Fruit fly (Drosophila melanogaster): Measurements from ENCODE around the gene Surf4.

Surf4 gene

DNA sequence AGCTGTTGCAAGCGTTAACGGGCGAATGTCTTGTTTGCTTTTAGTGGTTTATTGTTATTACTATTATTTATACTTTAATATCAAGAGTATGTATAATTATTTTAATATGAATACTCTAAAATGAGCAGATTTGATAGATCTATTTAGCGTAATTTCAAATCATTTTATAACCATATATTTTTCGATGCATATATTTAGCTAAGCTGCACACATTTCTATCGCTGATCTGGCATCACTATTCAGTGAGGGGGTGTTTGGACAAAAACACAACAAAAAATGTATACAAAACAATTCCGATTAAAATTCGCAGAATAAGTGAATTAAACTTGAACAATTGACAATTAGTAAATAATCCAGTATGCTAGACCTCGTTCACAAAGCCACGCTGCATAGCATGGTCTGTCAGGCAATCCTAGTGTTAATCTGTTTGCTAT, 5.0 kb upstream of the Surf4 start, which contains the start of the genes Trs33 and Tmtc4:
Trs33 (minus strand) TSS at position 3 of the 434 bp plus-strand sequence.
Tmtc4 (plus strand) TSS at position 233 of the 434 bp plus-strand sequence.
- TF ChIP-seq CG8478 (optimal IDR thresholded peaks at IDR 0.05) (no peak), CTCF (optimal IDR thresholded peaks at IDR 0.05) (no peak)

DNA sequence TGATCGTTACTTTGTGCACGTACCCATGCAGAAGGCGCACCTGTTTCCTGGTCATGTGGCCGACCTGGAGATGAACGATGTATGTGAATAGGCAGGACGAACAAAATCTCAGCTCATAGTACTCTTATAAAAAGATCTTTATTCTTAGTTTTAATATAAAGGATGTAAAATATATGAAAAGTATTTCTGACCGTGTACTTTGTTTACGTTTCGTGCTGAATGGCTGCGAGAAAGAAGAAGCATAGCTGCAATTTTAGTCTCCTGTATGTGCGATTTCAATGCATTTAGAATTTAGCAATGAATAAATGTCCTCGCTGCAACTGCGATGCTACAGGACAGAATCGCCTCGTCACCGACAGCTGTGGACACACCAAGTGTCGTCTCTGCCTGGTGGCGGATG, 1.8 kb upstream of the Surf4 start, which contains the start of the genes CG42726 and CG42727:
CG42726 (plus strand) TSS at position 227 of the 400 bp plus-strand sequence.
CG42727 (plus strand) TSS at position 227 of the 400 bp plus-strand sequence.
- TF ChIP-seq CG8478 (optimal IDR thresholded peaks at IDR 0.05) (no peak), CTCF (optimal IDR thresholded peaks at IDR 0.05) (no peak)

DNA sequence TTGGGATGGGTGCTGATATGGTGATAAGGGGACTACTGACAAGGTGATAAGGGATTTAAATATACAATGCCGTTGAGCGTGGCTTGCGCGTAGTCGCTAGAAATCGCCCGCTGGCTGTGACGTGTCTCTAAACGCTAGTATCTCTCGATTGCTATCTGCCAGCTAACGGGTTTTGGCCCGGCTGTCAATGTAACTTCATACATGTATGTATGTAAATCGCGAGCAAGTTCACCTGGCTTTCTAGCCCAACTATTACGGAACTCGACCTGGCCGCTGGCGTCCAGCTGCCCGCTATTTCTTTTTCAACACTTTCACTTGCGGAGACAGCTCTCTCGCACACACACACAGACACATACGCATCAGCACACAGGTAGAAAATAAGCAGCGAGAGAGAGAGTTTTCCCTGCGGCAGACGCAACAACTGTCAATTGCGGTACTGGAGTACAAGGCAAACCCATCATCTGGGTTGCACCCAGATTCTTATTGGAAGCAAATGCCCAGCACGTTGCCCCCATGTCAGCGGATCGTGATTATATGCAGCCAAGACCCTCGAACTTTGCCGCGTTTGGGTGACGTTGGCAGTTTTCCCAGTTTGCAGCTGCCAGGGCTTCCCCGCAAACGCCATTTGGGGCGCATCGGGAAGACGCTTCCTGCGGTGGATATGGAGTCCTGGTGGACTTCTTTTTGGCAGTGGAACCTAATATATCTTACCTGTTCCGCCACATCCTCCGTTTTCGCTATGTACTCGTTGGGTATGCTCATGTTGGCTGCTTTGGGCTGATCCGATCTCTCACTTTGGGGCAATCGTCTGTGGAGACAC, 568 bp downstream of the Surf4 start:
- TF ChIP-seq CG8478 (optimal IDR thresholded peaks at IDR 0.05) (no peak), CTCF (optimal IDR thresholded peaks at IDR 0.05) (no peak)

DNA sequence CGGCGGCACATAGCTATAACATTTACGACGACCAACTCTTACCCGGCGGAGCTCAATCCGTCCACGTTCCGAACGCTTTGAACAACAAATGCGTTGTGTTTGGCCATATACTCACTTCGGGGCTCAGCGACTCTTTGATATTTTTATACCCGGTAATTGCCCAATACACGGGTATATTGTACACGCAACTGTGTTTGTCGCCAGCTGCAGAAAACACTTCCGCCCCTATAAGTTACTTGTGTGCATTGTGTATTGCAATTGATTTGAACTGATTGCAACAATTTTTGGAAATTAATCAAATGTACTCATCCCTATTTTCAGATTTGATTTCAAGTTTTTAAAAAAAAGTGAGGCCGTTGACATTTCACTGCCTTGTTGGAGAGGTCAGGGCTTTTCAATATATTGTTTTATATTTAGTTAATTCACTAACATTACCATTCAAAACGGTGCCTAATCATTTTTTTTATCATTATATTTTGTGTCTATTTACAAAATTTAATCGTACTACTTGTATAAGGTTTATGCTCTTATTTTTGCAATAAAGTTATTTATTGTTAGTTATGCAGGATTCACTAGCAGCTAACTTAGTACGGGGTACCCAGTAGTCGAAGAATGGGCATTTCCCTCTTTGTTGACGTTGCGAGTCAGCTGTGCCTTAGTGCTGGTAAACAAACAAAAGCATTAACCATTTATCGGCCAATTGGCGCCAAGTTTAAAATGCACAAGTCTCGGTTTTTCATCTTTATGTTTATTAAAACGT, 2.9 kb downstream of the Surf4 start, which contains the start of gene Nagk:
Nagk (minus strand) TSS at position 331 of the 760 bp plus-strand sequence.
- TF ChIP-seq CG8478 (optimal IDR thresholded peaks at IDR 0.05) (no peak), CTCF (optimal IDR thresholded peaks at IDR 0.05) (no peak)

DNA sequence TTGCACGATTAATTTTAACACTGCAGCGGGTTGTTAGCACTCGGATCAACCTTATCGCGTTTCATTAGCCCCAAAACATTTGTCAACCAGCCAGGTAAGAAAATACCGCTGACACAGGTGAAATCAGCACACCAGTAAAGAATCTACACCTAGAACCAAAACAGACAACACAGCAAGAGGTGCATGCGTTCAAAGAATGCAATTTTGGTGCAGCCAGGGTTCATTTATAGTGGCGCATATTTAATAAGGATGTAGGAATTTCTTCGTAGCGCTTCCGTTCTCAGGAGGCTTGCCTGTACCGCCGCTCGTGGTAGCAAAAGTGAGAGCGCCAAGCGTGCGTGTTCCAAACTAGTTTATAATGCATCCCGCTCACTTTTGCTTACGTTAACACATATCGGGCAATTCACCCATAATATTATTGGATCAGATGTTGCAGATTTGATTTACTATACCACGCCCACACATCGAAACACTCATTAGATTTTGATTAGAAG, 3.5 kb downstream of the Surf4 start:
- TF ChIP-seq CTCF (optimal IDR thresholded peaks at IDR 0.05) (no peak), CG8478 (optimal IDR thresholded peaks at IDR 0.05) (no peak)

DNA sequence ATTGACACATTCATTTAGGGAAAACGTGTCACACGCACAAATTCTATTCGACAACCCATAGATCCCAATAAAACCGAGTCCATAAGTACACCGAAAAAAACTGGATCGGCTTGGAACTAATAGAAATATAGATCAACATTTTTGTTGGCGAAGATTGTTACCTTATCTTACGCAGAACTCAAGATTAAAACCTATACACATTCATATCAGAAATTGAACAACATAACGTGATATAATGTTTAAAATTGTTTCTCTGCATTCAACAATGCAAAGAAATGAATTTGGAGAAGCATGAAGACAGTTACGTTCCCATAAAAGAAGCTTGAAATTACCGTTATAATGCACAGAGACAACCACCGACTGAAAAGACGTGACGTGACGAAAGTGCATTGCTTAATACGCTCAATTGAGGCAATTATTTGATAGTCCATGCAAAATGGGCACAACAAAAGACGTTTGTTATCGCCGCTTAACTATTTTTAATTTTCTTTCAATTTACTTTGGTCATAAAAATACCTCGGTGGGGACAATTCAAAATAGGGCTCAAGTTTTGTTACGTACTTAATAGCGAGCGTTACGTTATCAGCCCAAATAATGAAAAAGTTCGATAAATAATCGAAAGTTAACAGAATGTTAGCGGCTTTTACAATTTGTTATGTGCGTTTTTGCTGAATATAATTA, 5.8 kb downstream of the Surf4 start, which contains the start of gene SerRS-m:
SerRS-m (plus strand) TSS at position 616 of the 681 bp plus-strand sequence.
- TF ChIP-seq CG8478 (optimal IDR thresholded peaks at IDR 0.05), result no peak
- TF ChIP-seq CTCF (optimal IDR thresholded peaks at IDR 0.05), result no peak

DNA sequence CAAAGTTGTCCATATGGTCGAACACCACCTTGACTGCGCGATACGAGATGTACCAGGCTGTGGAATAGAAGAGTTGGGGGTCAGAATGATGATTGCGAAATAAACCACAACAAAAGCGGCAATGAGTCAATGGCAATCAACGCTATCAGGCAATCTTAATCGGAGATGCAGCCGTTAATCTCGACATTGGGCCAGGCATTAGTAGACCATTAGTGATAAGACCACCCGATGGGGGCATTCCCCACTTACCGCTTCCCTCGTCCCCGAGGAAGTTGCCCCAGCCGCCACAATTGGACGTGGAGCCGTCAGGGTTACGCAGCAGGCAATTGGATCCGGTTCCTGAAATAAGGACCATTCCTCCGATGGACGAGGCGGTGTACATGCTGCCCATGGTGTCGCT, 6.9 kb downstream of the Surf4 start:
- no peak for TF ChIP-seq CTCF (optimal IDR thresholded peaks at IDR 0.05)
- TF ChIP-seq CG8478 (optimal IDR thresholded peaks at IDR 0.05), result no peak

DNA sequence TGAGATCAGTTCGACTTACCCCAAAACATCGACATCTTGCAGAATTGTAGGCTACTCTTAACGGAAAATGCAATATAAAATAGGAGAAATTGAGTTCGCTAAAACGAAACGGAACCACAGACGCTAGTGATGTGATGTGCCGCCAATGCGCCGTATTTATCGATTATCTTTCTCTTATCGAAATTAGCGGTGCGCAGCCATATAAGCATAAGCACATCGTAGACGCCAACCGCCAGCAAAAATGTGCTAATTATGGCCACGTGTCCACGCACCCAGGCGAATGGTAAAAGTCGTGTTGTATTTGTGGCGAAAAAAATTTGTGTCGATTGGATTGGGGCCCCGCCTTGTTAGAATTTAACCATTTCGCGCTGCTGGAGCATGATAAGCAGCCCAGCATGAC, 13.0 kb downstream of the Surf4 start, which contains the start of the genes Fkbp39 and Cyfip:
Fkbp39 (minus strand) TSS at position 140 of the 400 bp plus-strand sequence.
Cyfip (plus strand) TSS at position 273 of the 400 bp plus-strand sequence.
- TF ChIP-seq CG8478 (optimal IDR thresholded peaks at IDR 0.05) (no peak), CTCF (optimal IDR thresholded peaks at IDR 0.05) (peak; percentile 41 to 48)

DNA sequence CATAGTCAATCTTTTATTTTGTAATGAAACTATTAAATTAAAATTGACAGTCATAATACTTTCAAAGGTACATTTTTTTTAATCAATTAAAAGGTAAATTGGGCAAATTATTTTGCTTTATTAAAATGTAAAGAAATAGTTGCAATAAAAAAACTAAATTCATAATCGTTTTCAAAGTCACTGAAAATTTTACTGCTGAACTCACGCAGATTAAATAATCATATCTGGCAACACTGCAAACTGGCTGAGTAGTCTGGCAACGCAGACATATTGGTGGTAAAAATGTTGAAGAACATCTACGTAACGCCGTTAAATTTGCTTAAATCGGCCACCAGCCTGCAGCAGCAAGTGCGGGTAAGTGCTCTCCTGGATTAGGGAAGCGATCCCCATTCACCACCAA, 15.5 kb downstream of the Surf4 start, which contains the start of gene mRpL9:
mRpL9 (plus strand) TSS at position 267 of the 400 bp plus-strand sequence.
- TF ChIP-seq CTCF (optimal IDR thresholded peaks at IDR 0.05) (peak; percentile 4 to 23), CG8478 (optimal IDR thresholded peaks at IDR 0.05) (no peak)

DNA sequence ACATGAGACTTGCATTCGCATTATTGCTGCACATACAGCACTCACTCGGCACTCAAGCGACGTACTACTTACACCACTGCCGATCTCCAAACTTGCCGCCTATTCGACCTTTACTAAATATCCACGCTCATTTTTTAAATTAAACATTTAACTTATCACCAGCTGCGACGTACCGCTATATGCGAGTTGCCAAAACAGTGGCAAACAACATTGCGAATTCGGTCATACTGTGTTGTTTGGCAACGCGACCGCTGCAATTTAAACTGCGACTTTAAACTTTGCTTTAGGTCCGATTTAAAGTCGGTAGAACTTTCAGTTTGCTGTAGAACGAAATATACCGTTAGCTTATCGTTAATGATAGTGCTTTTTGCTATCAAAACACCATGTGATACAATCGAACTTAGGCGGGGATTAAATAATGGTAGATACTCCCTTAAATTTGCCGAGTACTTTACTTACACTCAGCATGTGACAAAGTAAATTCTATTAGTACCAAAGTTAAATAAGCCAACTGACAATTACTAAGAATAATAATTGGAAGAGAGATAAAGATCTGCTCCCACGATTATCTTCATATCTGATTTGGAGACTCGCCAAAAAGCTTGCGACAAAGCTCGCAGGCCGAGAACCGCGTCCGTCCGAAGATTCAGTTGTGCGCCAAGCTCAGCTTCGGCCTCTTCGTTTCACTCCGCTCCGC, 17.7 kb downstream of the Surf4 start, which contains the start of the genes CG6236 and ea:
CG6236 (minus strand) TSS at position 187 of the 697 bp plus-strand sequence.
ea (plus strand) TSS at position 647 of the 697 bp plus-strand sequence.
- TF ChIP-seq CTCF (optimal IDR thresholded peaks at IDR 0.05), result no peak
- TF ChIP-seq CG8478 (optimal IDR thresholded peaks at IDR 0.05), result no peak

DNA sequence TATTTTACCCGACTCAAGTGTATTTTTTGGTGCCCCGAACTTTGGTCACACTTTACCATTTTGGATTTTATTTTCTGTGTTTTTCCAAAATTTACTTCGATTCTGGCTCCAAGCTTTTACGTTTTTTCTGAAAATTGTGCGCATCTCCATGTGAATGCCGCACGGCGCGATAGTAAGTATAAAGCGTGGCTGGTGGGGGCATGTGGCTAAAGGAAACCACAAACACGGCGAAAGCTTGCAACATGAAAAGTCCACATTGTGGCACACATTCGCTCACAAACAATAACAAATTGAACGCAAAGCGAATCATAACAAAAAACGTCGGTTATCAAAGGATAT, 25.3 kb downstream of the Surf4 start, which contains the start of gene ear:
ear (plus strand) TSS at position 10 of the 339 bp plus-strand sequence.
- TF ChIP-seq CTCF (optimal IDR thresholded peaks at IDR 0.05) (no peak), CG8478 (optimal IDR thresholded peaks at IDR 0.05) (no peak)

DNA sequence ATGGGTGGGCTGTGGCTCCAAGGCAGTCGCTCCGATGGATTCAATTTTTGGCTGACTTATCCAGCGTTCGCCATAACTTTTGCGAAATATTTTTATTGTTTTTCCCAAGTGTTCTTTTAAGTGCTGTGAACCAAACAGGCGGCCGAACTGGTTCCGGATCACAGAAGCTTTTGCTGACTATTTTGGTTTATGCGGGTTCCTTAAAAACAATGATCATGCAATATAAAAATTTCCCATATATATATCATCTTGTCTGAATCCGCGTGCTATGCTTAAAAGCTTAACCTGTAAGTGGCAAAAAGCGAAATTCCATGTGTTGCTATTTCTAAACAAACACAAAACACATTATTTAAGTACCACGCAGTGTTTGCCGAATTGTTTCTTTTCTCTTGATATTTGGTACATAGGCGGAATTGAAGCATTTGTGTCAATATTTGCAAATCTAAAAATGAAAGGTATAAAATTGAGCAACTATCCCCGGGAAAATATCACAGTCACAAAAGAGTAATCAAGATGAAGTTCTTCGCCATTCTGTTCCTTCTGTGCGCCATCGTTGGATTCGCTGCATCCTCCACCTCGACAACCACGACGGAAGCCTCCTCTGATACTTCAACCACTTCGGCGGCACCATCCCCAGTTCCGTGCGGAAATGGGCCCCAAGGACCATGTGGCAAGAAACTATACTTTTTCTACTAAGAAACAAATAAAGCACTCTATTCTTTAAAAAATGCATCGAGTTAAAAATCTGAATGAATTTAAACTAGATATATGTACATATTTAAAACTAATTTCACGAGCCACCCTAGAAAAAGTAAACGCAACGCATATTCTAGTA, 25.8 kb downstream of the Surf4 start, which contains the start of the genes CG6276 and CG44040:
CG6276 (minus strand) TSS at position 158 of the 835 bp plus-strand sequence.
CG44040 (plus strand) TSS at position 467 of the 835 bp plus-strand sequence.
- TF ChIP-seq CTCF (optimal IDR thresholded peaks at IDR 0.05), result no peak
- no peak for TF ChIP-seq CG8478 (optimal IDR thresholded peaks at IDR 0.05)

Measured in S2 (cell line).